Worm (Caenorhabditis elegans) whole organism, late embryonic: ENCODE data around the gene sri-78.

ENCODE experiments used
- F13H6.1 ChIP-seq: sonication (generic microtip); optimal IDR thresholded peaks from 2 replicates; lab custom pipeline; 2016; ENCODE audit warnings: missing genetic modification characterization, missing compliant biosample characterization
- K02D7.2 ChIP-seq: sonication (generic microtip); optimal IDR thresholded peaks from 2 replicates; lab custom pipeline; 2017; ENCODE audit warnings: mild to moderate bottlenecking, missing genetic modification characterization, missing compliant biosample characterization
- T23F11.4 ChIP-seq: fragments of 200-800 bp; sonication (Bioruptor generic); optimal IDR thresholded peaks from 2 replicates; lab custom pipeline; 2018; ENCODE audit warnings: mild to moderate bottlenecking, missing genetic modification characterization, missing compliant biosample characterization
- ama-1 ChIP-seq: fragments of 150-350 bp; optimal IDR thresholded peaks from 2 replicates; lab custom pipeline; 2014
- ceh-14 ChIP-seq: sonication (generic microtip); optimal IDR thresholded peaks from 2 replicates; lab custom pipeline; 2016; ENCODE audit warnings: missing genotype, missing genetic modification characterization, missing compliant biosample characterization
- ceh-18 ChIP-seq: sonication (generic microtip); optimal IDR thresholded peaks from 2 replicates; lab custom pipeline; 2016; ENCODE audit warnings: missing genetic modification characterization, missing compliant biosample characterization
- ceh-19 ChIP-seq: fragments of 200-800 bp; sonication (Bioruptor generic); optimal IDR thresholded peaks from 2 replicates; lab custom pipeline; 2018; ENCODE audit warnings: mild to moderate bottlenecking, missing genetic modification characterization, missing compliant biosample characterization
- ceh-22 ChIP-seq: sonication (generic microtip); optimal IDR thresholded peaks from 2 replicates; lab custom pipeline; 2017; ENCODE audit warnings: missing biosample characterization, missing genetic modification characterization
- ceh-24 ChIP-seq: sonication (generic microtip); optimal IDR thresholded peaks from 2 replicates; lab custom pipeline; 2016; ENCODE audit warnings: mild to moderate bottlenecking, missing genetic modification characterization, missing compliant biosample characterization
- ceh-34 ChIP-seq: sonication (generic microtip); optimal IDR thresholded peaks from 2 replicates; lab custom pipeline; 2016; ENCODE audit warnings: mild to moderate bottlenecking, missing genetic modification characterization, missing compliant biosample characterization
- ceh-48 ChIP-seq: sonication (generic microtip); optimal IDR thresholded peaks from 2 replicates; lab custom pipeline; 2016; ENCODE audit warnings: missing genetic modification characterization, inconsistent platforms, missing compliant biosample characterization
- ceh-6 ChIP-seq: fragments of 200-800 bp; sonication (Bioruptor generic); optimal IDR thresholded peaks from 2 replicates; lab custom pipeline; 2018; ENCODE audit warnings: mild to moderate bottlenecking, missing genetic modification characterization, missing compliant biosample characterization
- che-1 ChIP-seq: sonication (generic microtip); optimal IDR thresholded peaks from 2 replicates; lab custom pipeline; 2016; ENCODE audit warnings: mild to moderate bottlenecking, missing genetic modification characterization, missing compliant biosample characterization
- dmd-4 ChIP-seq: sonication (generic microtip); optimal IDR thresholded peaks from 2 replicates; lab custom pipeline; 2016; ENCODE audit warnings: borderline replicate concordance, missing genetic modification characterization, missing compliant biosample characterization
- dve-1 ChIP-seq: sonication (generic microtip); optimal IDR thresholded peaks from 2 replicates; lab custom pipeline; 2017; ENCODE audit warnings: antibody characterized with exemption, mild to moderate bottlenecking, missing genetic modification characterization, missing compliant biosample characterization
- elt-2 ChIP-seq: sonication (generic microtip); optimal IDR thresholded peaks from 2 replicates; lab custom pipeline; 2016; ENCODE audit warnings: missing genetic modification reagents, missing genetic modification characterization, missing compliant biosample characterization
- elt-4 ChIP-seq: sonication (generic microtip); optimal IDR thresholded peaks from 2 replicates; lab custom pipeline; 2016; ENCODE audit warnings: missing genetic modification characterization, missing compliant biosample characterization
- fkh-6 ChIP-seq: sonication (generic microtip); optimal IDR thresholded peaks from 2 replicates; lab custom pipeline; 2016; ENCODE audit warnings: missing genetic modification characterization, missing compliant biosample characterization
- hlh-13 ChIP-seq: fragments of 200-800 bp; sonication (Bioruptor generic); optimal IDR thresholded peaks from 2 replicates; lab custom pipeline; 2018; ENCODE audit warnings: mild to moderate bottlenecking, missing genetic modification characterization, missing compliant biosample characterization
- hlh-30 ChIP-seq: sonication (generic microtip); optimal IDR thresholded peaks from 2 replicates; lab custom pipeline; 2017; ENCODE audit warnings: antibody characterized with exemption, missing genetic modification characterization, missing compliant biosample characterization; ENCODE audit not compliant: insufficient read depth
- lin-11 ChIP-seq: fragments of 200-800 bp; sonication (Bioruptor generic); optimal IDR thresholded peaks from 2 replicates; lab custom pipeline; 2018; ENCODE audit warnings: mild to moderate bottlenecking, missing genetic modification characterization, missing compliant biosample characterization
- madf-2 ChIP-seq: sonication (generic microtip); optimal IDR thresholded peaks from 2 replicates; lab custom pipeline; 2017; ENCODE audit warnings: missing genetic modification characterization, missing compliant biosample characterization
- mec-3 ChIP-seq: sonication (generic microtip); optimal IDR thresholded peaks from 2 replicates; lab custom pipeline; 2016; ENCODE audit warnings: borderline replicate concordance, missing genetic modification characterization, missing compliant biosample characterization
- nfya-1 ChIP-seq: sonication (generic microtip); optimal IDR thresholded peaks from 2 replicates; lab custom pipeline; 2017; ENCODE audit warnings: missing genetic modification characterization, mild to moderate bottlenecking, missing compliant biosample characterization, antibody characterized with exemption, moderate library complexity
- nhr-232 ChIP-seq: sonication (generic microtip); optimal IDR thresholded peaks from 2 replicates; lab custom pipeline; 2016; ENCODE audit warnings: missing genetic modification characterization, missing compliant biosample characterization
- pat-9 ChIP-seq: fragments of 200-800 bp; sonication (Bioruptor generic); optimal IDR thresholded peaks from 2 replicates; lab custom pipeline; 2018; ENCODE audit warnings: mild to moderate bottlenecking, missing genetic modification characterization, moderate library complexity, missing compliant biosample characterization
- pax-1 ChIP-seq: fragments of 150-350 bp; optimal IDR thresholded peaks from 2 replicates; lab custom pipeline; 2014; ENCODE audit warnings: missing biosample characterization, missing genetic modification characterization
- pha-4 ChIP-seq: fragments of 150-350 bp; optimal IDR thresholded peaks from 2 replicates; lab custom pipeline; 2018; ENCODE audit warnings: missing biosample characterization, missing genetic modification reagents, missing genetic modification characterization
- pqm-1 ChIP-seq: sonication (generic microtip); optimal IDR thresholded peaks from 2 replicates; lab custom pipeline; 2016; ENCODE audit warnings: missing genetic modification characterization, missing compliant biosample characterization
- pros-1 ChIP-seq: fragments of 150-350 bp; optimal IDR thresholded peaks from 2 replicates; lab custom pipeline; 2014; ENCODE audit warnings: missing biosample characterization, missing genetic modification reagents, missing genetic modification characterization
- ref-2 ChIP-seq: sonication (generic microtip); optimal IDR thresholded peaks from 2 replicates; lab custom pipeline; 2016; ENCODE audit warnings: missing genetic modification characterization, missing compliant biosample characterization
- sdc-2 ChIP-seq: sonication (generic microtip); optimal IDR thresholded peaks from 2 replicates; lab custom pipeline; 2016; ENCODE audit warnings: missing genotype, missing genetic modification characterization, missing compliant biosample characterization
- sox-2 ChIP-seq: fragments of 200-800 bp; sonication (Bioruptor generic); IDR thresholded peaks from 2 replicates; pipeline ENCODE4 v1.3.6; 2022; ENCODE audit warnings: missing genetic modification reagents, missing genetic modification characterization, missing compliant biosample characterization
- sox-4 ChIP-seq: sonication (generic microtip); optimal IDR thresholded peaks from 2 replicates; lab custom pipeline; 2017; ENCODE audit warnings: mild to moderate bottlenecking, missing genetic modification characterization, inconsistent platforms, missing compliant biosample characterization
- syd-9 ChIP-seq: sonication (generic microtip); optimal IDR thresholded peaks from 2 replicates; lab custom pipeline; 2016; ENCODE audit warnings: mild to moderate bottlenecking, missing genetic modification characterization, moderate library complexity, missing compliant biosample characterization
- tbx-7 ChIP-seq: sonication (generic microtip); optimal IDR thresholded peaks from 2 replicates; lab custom pipeline; 2016; ENCODE audit warnings: missing genotype, missing genetic modification characterization, missing compliant biosample characterization
- zip-5 ChIP-seq: sonication (generic microtip); optimal IDR thresholded peaks from 2 replicates; lab custom pipeline; 2016; ENCODE audit warnings: missing genetic modification characterization, missing compliant biosample characterization

The sri-78 gene

ce11 chrII:3208679-3209078 is 23.7 kb downstream of the sri-78 start, which contains the start of gene sdz-35:
Gene sdz-35 (minus strand): TSS chrII:3208779.
- TF ChIP-seq pax-1 (tag; lab: Kevin White, UChicago) (no peak), ama-1 (no peak), ceh-24 (no peak), F13H6.1 (tag; lab: Kevin White, UChicago) (no peak), hlh-30 (tag; lab: Kevin White, UChicago) (no peak), nfya-1 (tag; lab: Kevin White, UChicago) (no peak), ceh-22 (tag; lab: Kevin White, UChicago) (no peak), ceh-19 (GFP tag; lab: Kevin White, UChicago) (no peak), pha-4 (no peak), pros-1 (no peak), ceh-48 (tag; lab: Kevin White, UChicago) (no peak), K02D7.2 (no peak), elt-4 (no peak), pqm-1 (tag; lab: Kevin White, UChicago) (no peak), ceh-34 (tag; lab: Kevin White, UChicago) (no peak), elt-2 (tag; lab: Kevin White, UChicago) (no peak)

ce11 chrII:3209251-3209650 is 24.3 kb downstream of the sri-78 start, which contains the start of gene ZC239.6:
Gene ZC239.6 (plus strand): TSS chrII:3209631.
- TF ChIP-seq T23F11.4 (GFP tag; lab: Kevin White, UChicago) (no peak), che-1 (tag; lab: Kevin White, UChicago) (no peak), ref-2 (tag; lab: Kevin White, UChicago) (no peak), syd-9 (tag; lab: Kevin White, UChicago) (no peak), elt-2 (tag; lab: Kevin White, UChicago) (no peak), tbx-7 (no peak), ceh-48 (tag; lab: Kevin White, UChicago) (no peak), lin-11 (tag; lab: Kevin White, UChicago) (no peak), fkh-6 (tag; lab: Kevin White, UChicago) (no peak), pat-9 (tag; lab: Kevin White, UChicago) (no peak), dmd-4 (no peak), sdc-2 (tag; lab: Kevin White, UChicago) (no peak), madf-2 (tag; lab: Kevin White, UChicago) (no peak)
- TF ChIP-seq, all 69 proteins: peak for 0

DNA sequence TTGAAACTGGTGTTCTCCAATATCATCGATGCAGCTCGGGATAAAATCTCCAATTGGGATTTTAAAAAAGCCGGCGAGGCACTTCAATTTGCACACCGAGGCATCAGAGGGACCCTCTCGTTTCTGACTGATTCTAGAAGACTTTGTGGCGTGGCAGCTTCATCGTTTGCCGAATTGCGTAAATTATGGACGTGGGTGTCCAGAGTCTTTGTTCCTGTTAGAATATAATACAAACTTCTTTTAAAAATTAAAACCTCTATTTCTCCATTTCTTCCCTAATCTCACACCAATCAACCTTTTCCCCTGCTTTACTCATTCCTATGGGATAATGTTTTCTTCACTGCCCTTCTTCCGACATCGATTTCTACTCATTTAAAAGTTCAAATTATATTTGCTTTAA is 25.4 kb downstream of the sri-78 start, which contains the start of gene ZC239.5:
TSS of gene ZC239.5 (plus strand) at position 301 of the 400 bp plus-strand sequence.
- TF ChIP-seq ama-1 = no peak
- TF ChIP-seq dmd-4 = no peak
- TF ChIP-seq sox-2 (GFP tag; lab: Robert Waterston, UW) = no peak
- no peak for TF ChIP-seq sdc-2 (tag; lab: Kevin White, UChicago)
- TF ChIP-seq pros-1 = no peak
- TF ChIP-seq, all 69 proteins: peak for 0

- no peak for TF ChIP-seq dve-1 (tag; lab: Kevin White, UChicago)
- TF ChIP-seq sox-2 (GFP tag; lab: Robert Waterston, UW) = no peak
- TF ChIP-seq madf-2 (tag; lab: Kevin White, UChicago) = no peak
- TF ChIP-seq pat-9 (tag; lab: Kevin White, UChicago) = no peak
- no peak for TF ChIP-seq mec-3
- TF ChIP-seq fkh-6 (tag; lab: Kevin White, UChicago) = no peak
- TF ChIP-seq sox-4 (tag; lab: Kevin White, UChicago) = no peak
- no peak for TF ChIP-seq K02D7.2
- no peak for TF ChIP-seq ceh-6 (GFP tag; lab: Kevin White, UChicago)
- TF ChIP-seq ceh-14 = no peak
- TF ChIP-seq hlh-13 (GFP tag; lab: Kevin White, UChicago) = no peak
- TF ChIP-seq nfya-1 (tag; lab: Kevin White, UChicago) = no peak
- no peak for TF ChIP-seq nhr-232
- TF ChIP-seq zip-5 = no peak
- no peak for TF ChIP-seq T23F11.4 (GFP tag; lab: Kevin White, UChicago)
- TF ChIP-seq pros-1 = no peak
- no peak for TF ChIP-seq tbx-7
- TF ChIP-seq ama-1 = no peak
- no peak for TF ChIP-seq ceh-18 (tag; lab: Kevin White, UChicago)
These were observed 28.9 kb downstream of the sri-78 start, which contains the start of gene ZC239.4 for ce11 chrII:3213898-3214297. Gene ZC239.4 (plus strand): TSS chrII:3214198.
